Worm (Caenorhabditis elegans) whole organism, mixed stage, embryonic: ENCODE results near the gene T28D9.16.

Experiments used
- ces-1 ChIP-seq: fragments of 150-350 bp; optimal IDR thresholded peaks from 2 replicates; lab custom pipeline; 2014; ENCODE audit warnings: missing biosample characterization, missing genetic modification reagents, missing genetic modification characterization
- drap-1 ChIP-seq: fragments of 200-800 bp; sonication (Bioruptor generic); optimal IDR thresholded peaks from 3 replicates; lab custom pipeline; 2018; ENCODE audit warnings: mild to moderate bottlenecking, missing genetic modification characterization, missing compliant biosample characterization
- elt-1 ChIP-seq: sonication (generic microtip); optimal IDR thresholded peaks from 2 replicates; lab custom pipeline; 2017; ENCODE audit warnings: missing genetic modification characterization, mild to moderate bottlenecking, missing compliant biosample characterization, antibody characterized with exemption, moderate library complexity, borderline replicate concordance; ENCODE audit not compliant: insufficient read depth
- hlh-1 ChIP-seq: fragments of 150-350 bp; optimal IDR thresholded peaks from 2 replicates; lab custom pipeline; 2014; ENCODE audit warnings: missing biosample characterization, missing genetic modification reagents, missing genetic modification characterization
- mab-5 ChIP-seq: fragments of 150-350 bp; optimal IDR thresholded peaks from 2 replicates; lab custom pipeline; 2014; ENCODE audit warnings: missing biosample characterization, missing genetic modification characterization
- mep-1 ChIP-seq: fragments of 150-350 bp; optimal IDR thresholded peaks from 2 replicates; lab custom pipeline; 2017; ENCODE audit warnings: missing biosample characterization, missing genetic modification reagents, missing genetic modification characterization, inconsistent platforms
- nhr-28 ChIP-seq: fragments of 150-350 bp; optimal IDR thresholded peaks from 2 replicates; lab custom pipeline; 2014; ENCODE audit warnings: missing biosample characterization, missing genetic modification characterization
- sptf-1 ChIP-seq: sonication (generic microtip); optimal IDR thresholded peaks from 2 replicates; lab custom pipeline; 2017; ENCODE audit warnings: mild to moderate bottlenecking, missing genetic modification characterization, moderate library complexity, missing compliant biosample characterization
- unc-120 ChIP-seq: sonication (generic microtip); optimal IDR thresholded peaks from 2 replicates; lab custom pipeline; 2017; ENCODE audit warnings: missing genetic modification characterization, missing compliant biosample characterization; ENCODE audit not compliant: poor library complexity, severe bottlenecking

- no peak for TF ChIP-seq unc-120
- no peak for TF ChIP-seq elt-1
- TF ChIP-seq mep-1 (tag; lab: Kevin White, UChicago) = no peak
- no peak for TF ChIP-seq sptf-1
- TF ChIP-seq mab-5 (tag; lab: Kevin White, UChicago) = no peak
- TF ChIP-seq hlh-1 = no peak
- peak; percentile 90 for TF ChIP-seq ces-1 (GFP tag; lab: Kevin White, UChicago)
- TF ChIP-seq drap-1 = no peak
- no peak for TF ChIP-seq nhr-28 (tag; lab: Kevin White, UChicago)
These were observed 17.7 kb downstream of the T28D9.16 start for ce11 chrII:6493139-6493538.
